Fruit fly (Drosophila melanogaster): Measurements from ENCODE around the gene Cp15.

Gene Cp15

DNA sequence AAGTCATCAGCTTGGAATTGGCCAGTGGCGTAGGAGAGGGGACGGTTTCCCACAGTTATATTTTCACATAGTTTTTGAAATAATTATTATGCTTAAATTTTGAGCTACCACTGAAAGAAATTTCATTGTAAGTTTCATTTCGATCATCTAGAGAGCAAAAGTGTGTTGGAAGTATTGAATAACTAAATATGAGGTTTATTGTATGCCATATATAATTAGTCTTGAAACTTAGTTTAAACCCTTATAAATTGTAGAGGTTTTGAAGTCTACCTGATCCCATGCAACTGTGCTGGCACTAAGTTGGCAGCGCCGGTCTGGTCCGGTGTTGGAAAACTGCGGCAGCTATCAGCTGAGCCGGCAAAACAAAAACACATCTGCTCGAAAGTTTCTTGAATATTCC, 7.1 kb upstream of the Cp15 start, which contains the start of the genes CG32022 and CG6511 (continued):
- TF ChIP-seq CG11695 (GFP tag; IDR thresholded peaks at IDR 0.05) (peak; percentile 92), chinmo (GFP tag; IDR thresholded peaks at IDR 0.05; ENCODE audit: partially characterized antibody) (no peak), lola (GFP tag; optimal IDR thresholded peaks at IDR 0.05) (peak in 1 of 3 experiments; percentile 97), CG15479 (GFP tag; optimal IDR thresholded peaks at IDR 0.05) (peak; percentile 30), CG11723 (GFP tag; optimal IDR thresholded peaks at IDR 0.05) (peak; percentile 95), Dek (tag; optimal IDR thresholded peaks at IDR 0.05) (peak; percentile 96), CG13287 (GFP tag; IDR thresholded peaks at IDR 0.05; ENCODE audit: partially characterized antibody) (peak; percentile 49), Ssrp (tag; optimal IDR thresholded peaks at IDR 0.05) (peak; percentile 97), CG8765 (GFP tag; IDR thresholded peaks at IDR 0.05) (peak; percentile 93), Opbp (GFP tag; IDR thresholded peaks at IDR 0.05; ENCODE audit: partially characterized antibody) (no peak), MTF-1 (GFP tag; optimal IDR thresholded peaks at IDR 0.05; ENCODE audit: borderline replicate concordance) (peak; percentile 80), CG13894 (tag; optimal IDR thresholded peaks at IDR 0.05) (peak; percentile 95), CG17912 (GFP tag; optimal IDR thresholded peaks at IDR 0.05) (peak; percentile 86), Gsc (GFP tag; IDR thresholded peaks at IDR 0.05) (peak; percentile 88), CG1602 (GFP tag; optimal IDR thresholded peaks at IDR 0.05) (peak; percentile 97), CG10565 (GFP tag; optimal IDR thresholded peaks at IDR 0.05) (peak; percentile 87), dati (GFP tag; IDR thresholded peaks at IDR 0.05) (no peak; the same call in 1 of the 2 replicates), psq (GFP tag; optimal IDR thresholded peaks at IDR 0.05) (peak; percentile 89), CG7839 (tag; optimal IDR thresholded peaks at IDR 0.05) (peak; percentile 98), CG3726 (GFP tag; IDR thresholded peaks at IDR 0.05) (peak; percentile 90; the same call in 2 of the 3 replicates), Nf-YC (tag; optimal IDR thresholded peaks at IDR 0.05) (peak; percentile 92), CG3838 (GFP tag; optimal IDR thresholded peaks at IDR 0.05) (peak; percentile 92), jigr1 (GFP tag; IDR thresholded peaks at IDR 0.05) (peak; percentile 95), Hr78 (GFP tag; optimal IDR thresholded peaks at IDR 0.05) (peak in 1 of 2 experiments; percentile 75), slp2 (GFP tag; optimal IDR thresholded peaks at IDR 0.05) (peak; percentile 97), CG2202 (tag; optimal IDR thresholded peaks at IDR 0.05) (peak; percentile 91), yki (optimal IDR thresholded peaks at IDR 0.05) (no peak), zfh2 (GFP tag; optimal IDR thresholded peaks at IDR 0.05) (peak; percentile 99), E2f2 (GFP tag; IDR thresholded peaks at IDR 0.05) (peak; percentile 78), Doc2 (GFP tag; IDR thresholded peaks at IDR 0.05) (peak; percentile 87), CG10274 (GFP tag; optimal IDR thresholded peaks at IDR 0.05) (peak; percentile 99), CG13123 (GFP tag; optimal IDR thresholded peaks at IDR 0.05) (peak; percentile 94), gt (GFP tag; IDR thresholded peaks at IDR 0.05) (peak; percentile 89), shn (GFP tag; optimal IDR thresholded peaks at IDR 0.05) (peak; percentile 99), sug (tag; optimal IDR thresholded peaks at IDR 0.05) (peak; percentile 98), ci (GFP tag; IDR thresholded peaks at IDR 0.05) (peak; percentile 93), H2.0 (GFP tag; IDR thresholded peaks at IDR 0.05) (peak; percentile 94), tap (tag; optimal IDR thresholded peaks at IDR 0.05) (peak; percentile 94), slbo (GFP tag; IDR thresholded peaks at IDR 0.05) (peak; percentile 98), Hmx (GFP tag; optimal IDR thresholded peaks at IDR 0.05) (peak; percentile 96), btn (GFP tag; optimal IDR thresholded peaks at IDR 0.05) (peak; percentile 70), CoRest (tag; optimal IDR thresholded peaks at IDR 0.05) (peak; percentile 99), CG1603 (tag; optimal IDR thresholded peaks at IDR 0.05) (peak; percentile 89), CG8388 (GFP tag; optimal IDR thresholded peaks at IDR 0.05) (peak; percentile 94), Dip2 (GFP tag; IDR thresholded peaks at IDR 0.05) (peak; percentile 72), sc (optimal IDR thresholded peaks at IDR 0.05) (no peak), sc (GFP tag; optimal IDR thresholded peaks at IDR 0.05) (peak; percentile 93), CG17568 (GFP tag; optimal IDR thresholded peaks at IDR 0.05) (no peak), Hr51 (GFP tag; optimal IDR thresholded peaks at IDR 0.05) (peak; percentile 97), BtbVII (GFP tag; optimal IDR thresholded peaks at IDR 0.05) (peak; percentile 95)

Measured in whole organism, embryonic.